Fruit fly (Drosophila melanogaster) whole organism, embryonic: ENCODE measurements around the gene spd-2.

ENCODE experiments used
- Blimp-1 ChIP-seq: fragments of 200-800 bp; sonication (Bioruptor generic); optimal IDR thresholded peaks from 3 replicates; lab custom pipeline; 2018; ENCODE audit warnings: missing biosample characterization, missing genetic modification characterization, mild to moderate bottlenecking, moderate library complexity, missing genetic modification reagents
- BtbVII ChIP-seq: fragments of 200-800 bp; sonication (Bioruptor generic); optimal IDR thresholded peaks from 3 replicates; lab custom pipeline; 2017; ENCODE audit warnings: missing biosample characterization, mild to moderate bottlenecking, missing genetic modification characterization
- CG10565 ChIP-seq: fragments of 200-800 bp; sonication (Bioruptor generic); optimal IDR thresholded peaks from 3 replicates; lab custom pipeline; 2016; ENCODE audit warnings: missing biosample characterization, mild to moderate bottlenecking, missing genetic modification characterization
- CG10654 ChIP-seq: fragments of 200-800 bp; sonication (Bioruptor generic); optimal IDR thresholded peaks from 2 replicates; lab custom pipeline; 2016; ENCODE audit warnings: missing biosample characterization, missing genetic modification characterization
- CG11085 ChIP-seq: fragments of 200-800 bp; sonication (Bioruptor generic); IDR thresholded peaks from 2 replicates; pipeline ENCODE4 v1.3.6; 2022; ENCODE audit warnings: missing biosample characterization, missing genetic modification characterization
- CG11398 ChIP-seq: fragments of 200-800 bp; sonication (Bioruptor generic); optimal IDR thresholded peaks from 2 replicates; lab custom pipeline; 2016; ENCODE audit warnings: missing biosample characterization, missing genetic modification characterization
- CG12071 ChIP-seq: fragments of 200-800 bp; sonication (Bioruptor generic); optimal IDR thresholded peaks from 3 replicates; lab custom pipeline; 2018; ENCODE audit warnings: missing biosample characterization, mild to moderate bottlenecking, missing genetic modification characterization
- CG12744 ChIP-seq: fragments of 200-800 bp; sonication (Bioruptor generic); optimal IDR thresholded peaks from 2 replicates; lab custom pipeline; 2016; ENCODE audit warnings: missing biosample characterization, missing genetic modification characterization
- CG12769 ChIP-seq: fragments of 200-800 bp; sonication (Bioruptor generic); optimal IDR thresholded peaks from 2 replicates; lab custom pipeline; 2019; ENCODE audit warnings: missing biosample characterization, mild to moderate bottlenecking, missing genetic modification characterization, moderate library complexity
- CG13287 ChIP-seq: fragments of 200-800 bp; sonication (Bioruptor generic); IDR thresholded peaks from 2 replicates; pipeline ENCODE4 v1.3.6; 2022; ENCODE audit warnings: missing biosample characterization, missing genetic modification characterization; ENCODE audit not compliant: partially characterized antibody
- CG14710 ChIP-seq: fragments of 200-800 bp; sonication (Bioruptor generic); optimal IDR thresholded peaks from 3 replicates; lab custom pipeline; 2019; ENCODE audit warnings: missing biosample characterization, mild to moderate bottlenecking, missing genetic modification characterization, moderate library complexity
- CG15011 ChIP-seq: fragments of 200-800 bp; sonication (Bioruptor generic); optimal IDR thresholded peaks from 3 replicates; lab custom pipeline; 2018; ENCODE audit warnings: missing biosample characterization, mild to moderate bottlenecking, missing genetic modification characterization
- CG17802 ChIP-seq: fragments of 200-800 bp; sonication (Bioruptor generic); optimal IDR thresholded peaks from 2 replicates; lab custom pipeline; 2018; ENCODE audit warnings: missing biosample characterization, mild to moderate bottlenecking, missing genetic modification characterization, moderate library complexity
- CG17912 ChIP-seq: fragments of 200-800 bp; sonication (Bioruptor generic); optimal IDR thresholded peaks from 2 replicates; lab custom pipeline; 2018; ENCODE audit warnings: missing biosample characterization, mild to moderate bottlenecking, missing genetic modification characterization
- CG1832 ChIP-seq: fragments of 200-800 bp; sonication (Bioruptor generic); optimal IDR thresholded peaks from 2 replicates; lab custom pipeline; 2017; ENCODE audit warnings: missing biosample characterization, mild to moderate bottlenecking, missing genetic modification characterization, inconsistent platforms
- CG18476 ChIP-seq: fragments of 200-800 bp; sonication (Bioruptor generic); optimal IDR thresholded peaks from 2 replicates; lab custom pipeline; 2016; ENCODE audit warnings: missing biosample characterization, mild to moderate bottlenecking, missing genetic modification characterization
- CG31388 ChIP-seq: fragments of 200-800 bp; sonication (Bioruptor generic); optimal IDR thresholded peaks from 2 replicates; lab custom pipeline; 2016; ENCODE audit warnings: missing biosample characterization, missing genetic modification characterization
- CG3838 ChIP-seq: fragments of 200-800 bp; sonication (Bioruptor generic); optimal IDR thresholded peaks from 3 replicates; lab custom pipeline; 2016; ENCODE audit warnings: missing biosample characterization, missing genetic modification characterization
- CG7271 ChIP-seq: fragments of 200-800 bp; sonication (Bioruptor generic); optimal IDR thresholded peaks from 2 replicates; lab custom pipeline; 2018; ENCODE audit warnings: missing biosample characterization, mild to moderate bottlenecking, missing genetic modification characterization, moderate library complexity
- CTCF ChIP-seq: fragments of 200-800 bp; sonication (Bioruptor generic); optimal IDR thresholded peaks from 2 replicates; lab custom pipeline; 2017; ENCODE audit warnings: missing biosample characterization, mild to moderate bottlenecking, missing genetic modification characterization, moderate library complexity
- Deaf1 ChIP-seq: fragments of 200-800 bp; optimal IDR thresholded peaks from 3 replicates; lab custom pipeline; 2019; ENCODE audit warnings: missing biosample characterization, mild to moderate bottlenecking, missing genetic modification characterization, moderate library complexity
- Dll ChIP-seq: fragments of 200-800 bp; sonication (Bioruptor generic); IDR thresholded peaks from 4 replicates; pipeline ENCODE4 v1.3.6; 2022; ENCODE audit warnings: missing biosample characterization, missing genetic modification characterization; ENCODE audit not compliant: partially characterized antibody
- E2f2 ChIP-seq: fragments of 200-800 bp; sonication (Bioruptor generic); IDR thresholded peaks from 2 replicates; pipeline ENCODE4 v1.3.6; 2022; ENCODE audit warnings: missing biosample characterization, missing genetic modification characterization
- HHEX ChIP-seq: fragments of 200-800 bp; sonication (Bioruptor generic); optimal IDR thresholded peaks from 3 replicates; lab custom pipeline; 2017; ENCODE audit warnings: missing biosample characterization, mild to moderate bottlenecking, missing genetic modification characterization, missing genetic modification reagents
- Hand ChIP-seq: fragments of 200-800 bp; sonication (Bioruptor generic); optimal IDR thresholded peaks from 2 replicates; lab custom pipeline; 2017; ENCODE audit warnings: mild to moderate bottlenecking, missing biosample characterization, missing genetic modification reagents, missing genetic modification characterization
- Hr39 ChIP-seq: fragments of >200 bp; optimal IDR thresholded peaks from 2 replicates; lab custom pipeline; 2017
- Hr78 ChIP-seq, 2 experiments: fragments of 200-800 bp in 1 of 2; fragments of >200 bp in 1 of 2; sonication (Bioruptor generic) in 1 of 2; optimal IDR thresholded peaks; 2 replicates each; lab custom pipeline; 2017 to 2019; ENCODE audit warnings: missing biosample characterization in 2 of 2, missing genetic modification characterization in 2 of 2, mild to moderate bottlenecking in 1 of 2, moderate library complexity in 1 of 2
- Lim3 ChIP-seq: fragments of 200-800 bp; sonication (Bioruptor generic); IDR thresholded peaks from 2 replicates; pipeline ENCODE4 v1.3.6; 2022; ENCODE audit warnings: missing biosample characterization, missing genetic modification characterization
- MESR4 ChIP-seq: fragments of 200-800 bp; sonication (Bioruptor generic); optimal IDR thresholded peaks from 2 replicates; lab custom pipeline; 2018; ENCODE audit warnings: missing biosample characterization, mild to moderate bottlenecking, missing genetic modification characterization, moderate library complexity
- Mes4 ChIP-seq: fragments of 200-800 bp; sonication (Bioruptor generic); optimal IDR thresholded peaks from 2 replicates; lab custom pipeline; 2016; ENCODE audit warnings: missing biosample characterization, missing genetic modification characterization
- Optix ChIP-seq: fragments of 200-800 bp; sonication (Bioruptor generic); IDR thresholded peaks from 3 replicates; pipeline ENCODE4 v1.3.6; 2022; ENCODE audit warnings: missing biosample characterization, missing genetic modification characterization
- Rfx ChIP-seq: fragments of 200-800 bp; sonication (Bioruptor generic); IDR thresholded peaks from 2 replicates; pipeline ENCODE4 v1.3.6; 2022; ENCODE audit warnings: missing biosample characterization, missing genetic modification characterization
- en ChIP-seq: fragments of 200-800 bp; sonication (Bioruptor generic); optimal IDR thresholded peaks from 2 replicates; lab custom pipeline; 2016; ENCODE audit warnings: missing biosample characterization, missing genetic modification characterization
- fu2 ChIP-seq: fragments of 200-800 bp; sonication (Bioruptor generic); optimal IDR thresholded peaks from 2 replicates; lab custom pipeline; 2016; ENCODE audit warnings: missing biosample characterization, missing genetic modification characterization
- gsb ChIP-seq: fragments of 200-800 bp; sonication (Bioruptor generic); IDR thresholded peaks from 2 replicates; pipeline ENCODE4 v1.3.6; 2022; ENCODE audit warnings: missing biosample characterization, missing genetic modification characterization
- knrl ChIP-seq: fragments of 200-800 bp; sonication (Bioruptor generic); IDR thresholded peaks from 3 replicates; pipeline ENCODE4 v1.3.6; 2022; ENCODE audit warnings: missing biosample characterization, missing genetic modification characterization; ENCODE audit not compliant: partially characterized antibody
- lab ChIP-seq: fragments of 200-800 bp; sonication (Bioruptor generic); optimal IDR thresholded peaks from 3 replicates; lab custom pipeline; 2017; ENCODE audit warnings: missing biosample characterization, missing genetic modification characterization, mild to moderate bottlenecking, moderate library complexity, missing genetic modification reagents
- lbe ChIP-seq: fragments of 200-800 bp; sonication (Bioruptor generic); optimal IDR thresholded peaks from 2 replicates; lab custom pipeline; 2016; ENCODE audit warnings: missing biosample characterization, mild to moderate bottlenecking, missing genetic modification characterization
- lilli ChIP-seq: fragments of 200-800 bp; sonication (Bioruptor generic); optimal IDR thresholded peaks from 3 replicates; lab custom pipeline; 2016; ENCODE audit warnings: missing biosample characterization, missing genetic modification characterization
- nom ChIP-seq: fragments of 200-800 bp; sonication (Bioruptor generic); optimal IDR thresholded peaks from 2 replicates; lab custom pipeline; 2017; ENCODE audit warnings: missing biosample characterization, missing genetic modification characterization, mild to moderate bottlenecking, moderate library complexity, missing genetic modification reagents
- pb ChIP-seq: fragments of 200-800 bp; sonication (Bioruptor generic); optimal IDR thresholded peaks from 3 replicates; lab custom pipeline; 2016; ENCODE audit warnings: missing biosample characterization, missing genetic modification characterization
- pzg ChIP-seq: fragments of 200-800 bp; sonication (Bioruptor generic); optimal IDR thresholded peaks from 3 replicates; lab custom pipeline; 2018; ENCODE audit warnings: missing biosample characterization, mild to moderate bottlenecking, missing genetic modification characterization, moderate library complexity
- repo ChIP-seq: fragments of 200-800 bp; sonication (Bioruptor generic); optimal IDR thresholded peaks from 2 replicates; lab custom pipeline; 2016; ENCODE audit warnings: missing biosample characterization, missing genetic modification characterization
- seq ChIP-seq: fragments of 200-800 bp; sonication (Bioruptor generic); IDR thresholded peaks from 2 replicates; pipeline ENCODE4 v1.3.6; 2022; ENCODE audit warnings: missing biosample characterization, missing genetic modification characterization
- sr ChIP-seq: fragments of 200-800 bp; sonication (Bioruptor generic); IDR thresholded peaks from 3 replicates; pipeline ENCODE4 v1.3.6; 2022; ENCODE audit warnings: missing biosample characterization, missing genetic modification characterization
- stc ChIP-seq: fragments of 200-800 bp; sonication (Bioruptor generic); IDR thresholded peaks from 2 replicates; pipeline ENCODE4 v1.3.6; 2022; ENCODE audit warnings: missing biosample characterization, missing genetic modification characterization
- twi ChIP-seq: fragments of 200-800 bp; optimal IDR thresholded peaks from 2 replicates; lab custom pipeline; 2019; ENCODE audit warnings: missing biosample characterization, mild to moderate bottlenecking, missing genetic modification characterization, moderate library complexity
- usp ChIP-seq: fragments of >200 bp; optimal IDR thresholded peaks from 2 replicates; lab custom pipeline; 2017; ENCODE audit warnings: missing biosample characterization, missing genetic modification characterization
- wek ChIP-seq: fragments of 200-800 bp; sonication (Bioruptor generic); optimal IDR thresholded peaks from 3 replicates; lab custom pipeline; 2018; ENCODE audit warnings: missing biosample characterization, mild to moderate bottlenecking, missing genetic modification characterization, moderate library complexity
- wor ChIP-seq: fragments of 200-800 bp; sonication (Bioruptor generic); IDR thresholded peaks from 2 replicates; pipeline ENCODE4 v1.3.6; 2022; ENCODE audit warnings: missing biosample characterization, missing genetic modification characterization
- zfh2 ChIP-seq: fragments of 200-800 bp; sonication (Bioruptor generic); optimal IDR thresholded peaks from 2 replicates; lab custom pipeline; 2016; ENCODE audit warnings: missing biosample characterization, missing genetic modification characterization

Gene spd-2

dm6 chr3L:16609120-16609519, 14.3 kb upstream of the spd-2 start, which contains the start of gene CG4098 (continued):
- no peak for TF ChIP-seq Hand (GFP tag; lab: Kevin White, UChicago)
- TF ChIP-seq CG31388: no peak
- peak; percentile 84 for TF ChIP-seq lilli (GFP tag; lab: Kevin White, UChicago)
- TF ChIP-seq CG17802 (tag; lab: Kevin White, UChicago): no peak
- TF ChIP-seq CG12744 (GFP tag; lab: Kevin White, UChicago): peak; percentile 46
- no peak for TF ChIP-seq CG10565
- TF ChIP-seq Rfx (GFP tag; lab: Robert Waterston, UW): peak; percentile 91
- peak; percentile 38; the same call in 1 of the 2 replicates for TF ChIP-seq stc (GFP tag; lab: Robert Waterston, UW)
- peak; percentile 50; the same call in 2 of the 3 replicates for TF ChIP-seq Optix (GFP tag; lab: Robert Waterston, UW)
- TF ChIP-seq Hr39: no peak
- peak; percentile 55 for TF ChIP-seq CG13287
- peak; percentile 24 for TF ChIP-seq CG12071 (GFP tag; lab: Kevin White, UChicago)
- TF ChIP-seq CG7271: no peak
- peak; percentile 33 for TF ChIP-seq MESR4
- TF ChIP-seq lab (GFP tag; lab: Kevin White, UChicago): peak; percentile 67
- TF ChIP-seq lbe (GFP tag; lab: Kevin White, UChicago): peak; percentile 21
- TF ChIP-seq CG11085 (GFP tag; lab: Robert Waterston, UW): peak; percentile 62; the same call in 1 of the 2 replicates
- TF ChIP-seq CG17912 (GFP tag; lab: Kevin White, UChicago): peak; percentile 21
- TF ChIP-seq pb (GFP tag; lab: Kevin White, UChicago): no peak
- no peak for TF ChIP-seq Hr78 (GFP tag; optimal IDR thresholded peaks at IDR 0.05; lab: Kevin White, UChicago)
- TF ChIP-seq CG14710 (tag; lab: Kevin White, UChicago): peak; percentile 5
- TF ChIP-seq BtbVII (GFP tag; lab: Kevin White, UChicago): no peak
- no peak for TF ChIP-seq twi
- TF ChIP-seq Deaf1 (tag; lab: Kevin White, UChicago): no peak
- TF ChIP-seq CTCF (GFP tag; lab: Kevin White, UChicago): no peak
- peak; percentile 30 for TF ChIP-seq CG10654 (GFP tag; lab: Kevin White, UChicago)
- TF ChIP-seq CG18476 (GFP tag; lab: Kevin White, UChicago): no peak
- peak; percentile 59 for TF ChIP-seq nom (GFP tag; lab: Kevin White, UChicago)
- TF ChIP-seq E2f2: peak; percentile 86
- TF ChIP-seq usp (GFP tag; lab: Kevin White, UChicago): no peak
- no peak for TF ChIP-seq CG1832 (GFP tag; lab: Kevin White, UChicago)
- peak; percentile 48 for TF ChIP-seq wek (GFP tag; lab: Kevin White, UChicago)
- no peak for TF ChIP-seq gsb (GFP tag; lab: Robert Waterston, UW)
- no peak for TF ChIP-seq wor
- TF ChIP-seq pzg: peak; percentile 68
- peak; percentile 12 for TF ChIP-seq Blimp-1 (GFP tag; lab: Kevin White, UChicago)
- 0 out of 3 replicates have a peak, but pooled peaks have one; percentile 27 for TF ChIP-seq sr (GFP tag; lab: Robert Waterston, UW)
- no peak for TF ChIP-seq CG15011 (GFP tag; lab: Kevin White, UChicago)
- no peak for TF ChIP-seq en (GFP tag; lab: Kevin White, UChicago)
- TF ChIP-seq HHEX (GFP tag; lab: Kevin White, UChicago): peak; percentile 13
- peak; percentile 56 for TF ChIP-seq fu2 (GFP tag; lab: Kevin White, UChicago)
- peak; percentile 75 for TF ChIP-seq zfh2 (GFP tag; lab: Kevin White, UChicago)
- no peak for TF ChIP-seq CG11398 (GFP tag; lab: Kevin White, UChicago)
- no peak for TF ChIP-seq CG3838 (GFP tag; lab: Kevin White, UChicago)
- TF ChIP-seq seq (GFP tag; lab: Robert Waterston, UW): no peak; the same call in 1 of the 2 replicates
- TF ChIP-seq repo (GFP tag; lab: Kevin White, UChicago): no peak
- peak; percentile 13 for TF ChIP-seq Mes4
- 0 out of 3 replicates have a peak, but pooled peaks have one; percentile 21 for TF ChIP-seq knrl (GFP tag; lab: Robert Waterston, UW)
- no peak for TF ChIP-seq Lim3 (GFP tag; lab: Robert Waterston, UW)
- TF ChIP-seq CG12769 (tag; lab: Kevin White, UChicago): peak; percentile 78
- TF ChIP-seq Dll (GFP tag; lab: Robert Waterston, UW): 0 out of 4 replicates have a peak, but pooled peaks have one; percentile 29
